Fruit fly (Drosophila melanogaster) whole organism, embryonic: ENCODE results near the gene Cnb.
A peak's percentile ranks its signal among the peaks of the same experiment; 100 is the strongest.

ENCODE experiments used
- Atf-2 ChIP-seq: fragments of 200-800 bp; sonication (Bioruptor generic); optimal IDR thresholded peaks from 2 replicates; lab custom pipeline; 2016; ENCODE audit warnings: missing biosample characterization, missing genetic modification characterization
- CG13296 ChIP-seq: fragments of 200-800 bp; sonication (Bioruptor generic); optimal IDR thresholded peaks from 3 replicates; lab custom pipeline; 2018; ENCODE audit warnings: missing biosample characterization, mild to moderate bottlenecking, missing genetic modification characterization
- CG14860 ChIP-seq: fragments of 200-800 bp; sonication (Bioruptor generic); IDR thresholded peaks from 3 replicates; pipeline ENCODE4 v1.3.6; 2022; ENCODE audit warnings: missing biosample characterization, missing genetic modification characterization; ENCODE audit not compliant: partially characterized antibody
- CG15514 ChIP-seq: fragments of 200-800 bp; sonication (Bioruptor generic); optimal IDR thresholded peaks from 3 replicates; lab custom pipeline; 2017; ENCODE audit warnings: missing biosample characterization, missing genetic modification characterization, mild to moderate bottlenecking, moderate library complexity, missing genetic modification reagents
- CG1602 ChIP-seq: fragments of 200-800 bp; sonication (Bioruptor generic); optimal IDR thresholded peaks from 3 replicates; lab custom pipeline; 2016; ENCODE audit warnings: missing biosample characterization, missing genetic modification characterization
- CG18599 ChIP-seq: fragments of 200-800 bp; sonication (Bioruptor generic); optimal IDR thresholded peaks from 3 replicates; lab custom pipeline; 2017; ENCODE audit warnings: missing biosample characterization, missing genetic modification characterization, mild to moderate bottlenecking, moderate library complexity, missing genetic modification reagents
- CG18764 ChIP-seq: fragments of 200-800 bp; sonication (Bioruptor generic); optimal IDR thresholded peaks from 3 replicates; lab custom pipeline; 2016; ENCODE audit warnings: missing biosample characterization, missing genetic modification characterization
- CG2199 ChIP-seq: fragments of 200-800 bp; sonication (Bioruptor generic); IDR thresholded peaks from 3 replicates; pipeline ENCODE4 v1.3.6; 2022; ENCODE audit warnings: missing biosample characterization, missing genetic modification characterization
- CG31365 ChIP-seq: fragments of 200-800 bp; sonication (Bioruptor generic); optimal IDR thresholded peaks from 2 replicates; lab custom pipeline; 2018; ENCODE audit warnings: missing biosample characterization, mild to moderate bottlenecking, missing genetic modification characterization
- CG34376 ChIP-seq: fragments of 200-800 bp; sonication (Bioruptor generic); optimal IDR thresholded peaks from 2 replicates; lab custom pipeline; 2018; ENCODE audit warnings: missing biosample characterization, mild to moderate bottlenecking, missing genetic modification characterization
- CG8281 ChIP-seq: fragments of 200-800 bp; sonication (Bioruptor generic); optimal IDR thresholded peaks from 2 replicates; lab custom pipeline; 2018; ENCODE audit warnings: missing biosample characterization, mild to moderate bottlenecking, missing genetic modification characterization, moderate library complexity
- CG8290 ChIP-seq, 3 experiments: fragments of 200-800 bp; sonication (Bioruptor generic); optimal IDR thresholded peaks; 2 replicates each; lab custom pipeline; 2016 to 2019; ENCODE audit warnings: missing biosample characterization in 3 of 3, missing genetic modification characterization in 3 of 3, mild to moderate bottlenecking in 2 of 3, moderate library complexity in 1 of 3
- Dll ChIP-seq: fragments of 200-800 bp; sonication (Bioruptor generic); IDR thresholded peaks from 4 replicates; pipeline ENCODE4 v1.3.6; 2022; ENCODE audit warnings: missing biosample characterization, missing genetic modification characterization; ENCODE audit not compliant: partially characterized antibody
- Ets65A ChIP-seq: fragments of 200-800 bp; sonication (Bioruptor generic); peaks from one replicate; lab custom pipeline; 2016; ENCODE audit warnings: missing biosample characterization, missing genetic modification characterization
- GATAe ChIP-seq: fragments of 200-800 bp; sonication (Bioruptor generic); conservative IDR thresholded peaks from 2 replicates; pipeline ENCODE4 v1.3.6; 2022; ENCODE audit warnings: missing biosample characterization, missing genetic modification characterization
- HHEX ChIP-seq: fragments of 200-800 bp; sonication (Bioruptor generic); optimal IDR thresholded peaks from 3 replicates; lab custom pipeline; 2017; ENCODE audit warnings: missing biosample characterization, mild to moderate bottlenecking, missing genetic modification characterization, missing genetic modification reagents
- HLH3B ChIP-seq: fragments of 200-800 bp; sonication (Bioruptor generic); IDR thresholded peaks from 2 replicates; pipeline ENCODE4 v1.3.6; 2022; ENCODE audit warnings: missing biosample characterization, missing genetic modification characterization
- HLH4C ChIP-seq: fragments of 200-800 bp; sonication (Bioruptor generic); IDR thresholded peaks from 3 replicates; pipeline ENCODE4 v1.3.6; 2022; ENCODE audit warnings: missing biosample characterization, missing genetic modification characterization; ENCODE audit not compliant: partially characterized antibody
- MBD-R2 ChIP-seq: fragments of 200-800 bp; sonication (Bioruptor generic); IDR thresholded peaks from 2 replicates; pipeline ENCODE4 v1.3.6; 2022; ENCODE audit warnings: missing biosample characterization, missing genetic modification characterization
- Med ChIP-seq: fragments of 200-800 bp; sonication (Bioruptor generic); peaks from one replicate; lab custom pipeline; 2016; ENCODE audit warnings: missing biosample characterization, missing genetic modification characterization, mild to moderate bottlenecking, inconsistent platforms, moderate library complexity
- Meics ChIP-seq: fragments of 200-800 bp; sonication (Bioruptor generic); optimal IDR thresholded peaks from 2 replicates; lab custom pipeline; 2017; ENCODE audit warnings: missing biosample characterization, mild to moderate bottlenecking, missing genetic modification characterization
- Nf-YA ChIP-seq: fragments of 200-800 bp; sonication (Bioruptor generic); IDR thresholded peaks from 2 replicates; pipeline ENCODE4 v1.3.6; 2022; ENCODE audit warnings: missing biosample characterization, missing genetic modification characterization
- Pdp1 ChIP-seq, 2 experiments: fragments of 200-800 bp; sonication (Bioruptor generic); optimal IDR thresholded peaks; 3 replicates each; lab custom pipeline; 2016; ENCODE audit warnings: missing biosample characterization in 2 of 2, missing genetic modification characterization in 2 of 2, mild to moderate bottlenecking in 1 of 2, moderate library complexity in 1 of 2
- Sry-β ChIP-seq: fragments of 200-800 bp; sonication (Bioruptor generic); optimal IDR thresholded peaks from 2 replicates; lab custom pipeline; 2018; ENCODE audit warnings: missing biosample characterization, mild to moderate bottlenecking, missing genetic modification characterization, moderate library complexity
- Tbp ChIP-seq: fragments of >200 bp; optimal IDR thresholded peaks from 2 replicates; lab custom pipeline; 2018; ENCODE audit warnings: missing biosample characterization, missing genetic modification characterization
- bab2 ChIP-seq: fragments of 200-800 bp; sonication (Bioruptor generic); optimal IDR thresholded peaks from 2 replicates; lab custom pipeline; 2016; ENCODE audit warnings: missing biosample characterization, missing genetic modification characterization
- emc ChIP-seq: fragments of 200-800 bp; sonication (Bioruptor generic); optimal IDR thresholded peaks from 2 replicates; lab custom pipeline; 2016; ENCODE audit warnings: missing biosample characterization, missing genetic modification characterization
- ewg ChIP-seq: fragments of 200-800 bp; sonication (Bioruptor generic); optimal IDR thresholded peaks from 3 replicates; lab custom pipeline; 2017; ENCODE audit warnings: mild to moderate bottlenecking, missing biosample characterization, missing genetic modification reagents, missing genetic modification characterization
- exex ChIP-seq: fragments of 200-800 bp; sonication (Bioruptor generic); optimal IDR thresholded peaks from 4 replicates; lab custom pipeline; 2018; ENCODE audit warnings: missing biosample characterization, mild to moderate bottlenecking, missing genetic modification characterization, moderate library complexity
- hb ChIP-seq: fragments of 200-800 bp; sonication (Bioruptor generic); IDR thresholded peaks from 3 replicates; pipeline ENCODE4 v1.3.6; 2022; ENCODE audit warnings: missing biosample characterization, missing genetic modification characterization; ENCODE audit not compliant: partially characterized antibody
- hth ChIP-seq: fragments of >200 bp; optimal IDR thresholded peaks from 2 replicates; lab custom pipeline; 2017; ENCODE audit warnings: inconsistent platforms
- lab ChIP-seq: fragments of 200-800 bp; sonication (Bioruptor generic); optimal IDR thresholded peaks from 3 replicates; lab custom pipeline; 2017; ENCODE audit warnings: missing biosample characterization, missing genetic modification characterization, mild to moderate bottlenecking, moderate library complexity, missing genetic modification reagents
- lmd ChIP-seq: fragments of 200-800 bp; sonication (Bioruptor generic); IDR thresholded peaks from 2 replicates; pipeline ENCODE4 v1.3.6; 2022; ENCODE audit warnings: missing biosample characterization, missing genetic modification characterization
- mirr ChIP-seq: fragments of 200-800 bp; sonication (Bioruptor generic); optimal IDR thresholded peaks from 3 replicates; lab custom pipeline; 2018; ENCODE audit warnings: missing biosample characterization, mild to moderate bottlenecking, missing genetic modification characterization
- p53 ChIP-seq: fragments of 200-800 bp; sonication (Bioruptor generic); optimal IDR thresholded peaks from 2 replicates; lab custom pipeline; 2016; ENCODE audit warnings: missing biosample characterization, missing genetic modification characterization
- sd ChIP-seq: fragments of 200-800 bp; sonication (Bioruptor generic); optimal IDR thresholded peaks from 3 replicates; lab custom pipeline; 2018; ENCODE audit warnings: missing biosample characterization, mild to moderate bottlenecking, missing genetic modification characterization, moderate library complexity
- sens ChIP-seq: fragments of 200-800 bp; sonication (Bioruptor generic); peaks from one replicate; lab custom pipeline; 2016; ENCODE audit warnings: missing biosample characterization, missing genetic modification characterization
- sens-2 ChIP-seq: fragments of 200-800 bp; sonication (Bioruptor generic); IDR thresholded peaks from 2 replicates; pipeline ENCODE4 v1.3.6; 2022; ENCODE audit warnings: missing biosample characterization, missing genetic modification characterization
- stc ChIP-seq: fragments of 200-800 bp; sonication (Bioruptor generic); IDR thresholded peaks from 2 replicates; pipeline ENCODE4 v1.3.6; 2022; ENCODE audit warnings: missing biosample characterization, missing genetic modification characterization
- sug ChIP-seq: fragments of 200-800 bp; optimal IDR thresholded peaks from 2 replicates; lab custom pipeline; 2019; ENCODE audit warnings: missing biosample characterization, mild to moderate bottlenecking, missing genetic modification characterization, moderate library complexity
- trem ChIP-seq: fragments of 200-800 bp; optimal IDR thresholded peaks from 3 replicates; lab custom pipeline; 2019; ENCODE audit warnings: missing biosample characterization, mild to moderate bottlenecking, missing genetic modification characterization, moderate library complexity
- ttk ChIP-seq: fragments of 200-800 bp; sonication (Bioruptor generic); IDR thresholded peaks from 2 replicates; pipeline ENCODE4 v2.1.2; 2022; ENCODE audit warnings: missing biosample characterization, missing genetic modification characterization
- vvl ChIP-seq: fragments of 200-800 bp; sonication (Bioruptor generic); IDR thresholded peaks from 2 replicates; pipeline ENCODE4 v1.3.6; 2022; ENCODE audit warnings: missing biosample characterization, missing genetic modification characterization

The Cnb gene

DNA sequence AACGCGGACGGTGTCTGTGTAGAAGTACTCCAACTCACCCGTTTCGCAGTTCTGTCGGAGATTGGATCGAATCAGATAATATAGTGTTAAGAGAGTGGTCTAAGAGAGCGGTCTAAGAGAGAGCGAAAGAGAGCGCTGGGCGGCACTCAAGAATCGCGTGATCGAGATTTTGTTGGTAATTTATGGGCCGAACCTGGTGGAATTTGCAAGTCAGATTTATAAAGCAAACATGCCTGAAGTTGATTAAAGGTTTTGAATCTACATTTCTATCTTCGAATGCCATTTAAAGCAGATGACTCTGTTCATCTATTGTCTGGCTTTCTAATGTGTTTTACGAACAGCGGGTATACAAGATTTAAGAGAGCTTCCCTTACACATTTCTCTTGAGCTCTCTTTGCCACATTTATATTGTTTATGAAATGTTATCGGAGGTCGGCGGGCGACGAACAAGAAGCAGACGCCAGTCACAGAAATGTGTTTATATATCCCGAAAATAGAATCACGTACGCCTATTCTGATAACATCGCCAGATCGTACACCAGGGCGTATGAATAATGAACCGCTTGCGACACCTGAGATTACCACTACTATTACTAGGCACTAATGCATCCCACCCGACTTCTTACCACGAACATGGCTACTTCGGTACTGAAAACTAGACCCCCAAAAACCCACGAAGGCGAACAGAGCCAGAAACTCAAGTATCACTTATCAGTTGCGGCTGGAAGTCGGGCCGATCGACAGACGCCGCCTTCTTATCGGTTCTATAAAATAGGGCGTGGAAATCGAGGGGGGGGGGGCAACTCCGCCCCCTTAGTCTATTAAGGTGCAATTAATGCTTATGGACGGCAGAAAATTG, 20.3 kb downstream of the Cnb start (continued):
- TF ChIP-seq bab2 (GFP tag; lab: Kevin White, UChicago) (no peak), lmd (GFP tag; lab: Robert Waterston, UW) (no peak), sens-2 (GFP tag; lab: Robert Waterston, UW) (peak; percentile 38; the same call in 1 of the 2 replicates), Sry-β (GFP tag; lab: Kevin White, UChicago) (no peak), hth (lab: Kevin White, UChicago) (no peak), CG8281 (tag; lab: Kevin White, UChicago) (no peak), CG2199 (GFP tag; lab: Robert Waterston, UW) (0 out of 3 replicates have a peak, but pooled peaks have one; percentile 63), Meics (GFP tag; lab: Kevin White, UChicago) (no peak), GATAe (GFP tag; lab: Robert Waterston, UW) (peak; percentile 38; the same call in 1 of the 2 replicates), ewg (no peak), trem (tag; lab: Kevin White, UChicago) (no peak), Dll (peak; percentile 60; the same call in 1 of the 4 replicates), p53 (GFP tag; lab: Kevin White, UChicago) (no peak), hb (GFP tag; lab: Robert Waterston, UW) (no peak), HLH3B (GFP tag; lab: Robert Waterston, UW) (no peak), CG31365 (tag; lab: Kevin White, UChicago) (no peak), CG8290 (GFP tag; optimal IDR thresholded peaks at IDR 0.05; lab: Kevin White, UChicago) (no peak), CG8290 (tag; optimal IDR thresholded peaks at IDR 0.05; lab: Kevin White, UChicago) (peak in 1 of 2 experiments; percentile 49), Atf-2 (GFP tag; lab: Kevin White, UChicago) (no peak), sd (peak; percentile 67), CG18599 (GFP tag; lab: Kevin White, UChicago) (no peak), CG1602 (GFP tag; lab: Kevin White, UChicago) (no peak), Tbp (GFP tag; lab: Kevin White, UChicago) (no peak), CG15514 (no peak), MBD-R2 (GFP tag; lab: Robert Waterston, UW) (no peak), HLH4C (GFP tag; lab: Robert Waterston, UW) (no peak)

DNA sequence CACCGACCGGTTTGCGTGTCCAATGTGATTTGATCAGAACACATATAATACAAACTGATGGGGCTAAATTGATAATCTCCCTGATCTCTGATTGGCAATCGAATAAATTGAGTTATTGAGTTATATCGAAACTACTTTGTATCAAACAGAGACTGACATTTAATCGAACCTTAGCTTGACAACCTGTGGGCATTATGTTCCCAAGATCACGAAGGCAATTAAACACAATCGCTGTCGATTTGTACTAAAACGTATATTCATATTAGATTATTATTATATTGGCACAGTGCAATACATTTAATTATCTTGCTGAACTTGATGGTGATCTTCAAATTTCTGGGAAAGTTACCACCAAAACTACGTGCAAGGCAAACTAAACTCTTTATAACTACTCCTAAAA, 21.0 kb downstream of the Cnb start:
- TF ChIP-seq sens (GFP tag; lab: Kevin White, UChicago) (peak; percentile 17), stc (GFP tag; lab: Robert Waterston, UW) (no peak), Nf-YA (GFP tag; lab: Robert Waterston, UW) (no peak), emc (GFP tag; lab: Kevin White, UChicago) (no peak)

dm6 chr3L:1968805-1969378, 21.5 kb downstream of the Cnb start:
- 0 out of 2 replicates have a peak, but pooled peaks have one; percentile 19 for TF ChIP-seq GATAe (GFP tag; lab: Robert Waterston, UW)
- TF ChIP-seq Med (GFP tag; lab: Kevin White, UChicago), result peak; percentile 4
- no peak for TF ChIP-seq vvl (GFP tag; lab: Robert Waterston, UW)
- peak; percentile 18 for TF ChIP-seq sd
- peak; percentile 16 for TF ChIP-seq CG13296 (GFP tag; lab: Kevin White, UChicago)
- TF ChIP-seq Ets65A (GFP tag; lab: Kevin White, UChicago), result peak; percentile 56
- TF ChIP-seq lab (GFP tag; lab: Kevin White, UChicago), result peak; percentile 8
- TF ChIP-seq ttk (GFP tag; lab: Robert Waterston, UW), result no peak
- TF ChIP-seq exex, result peak; percentile 35
- TF ChIP-seq mirr (GFP tag; lab: Kevin White, UChicago), result peak; percentile 79
- TF ChIP-seq CG14860 (GFP tag; lab: Robert Waterston, UW), result no peak
- TF ChIP-seq Pdp1 (GFP tag; optimal IDR thresholded peaks at IDR 0.05; lab: Kevin White, UChicago), result peak in 1 of 2 experiments; percentile 87
- TF ChIP-seq CG34376 (GFP tag; lab: Kevin White, UChicago), result peak; percentile 27
- TF ChIP-seq sug (tag; lab: Kevin White, UChicago), result peak; percentile 30
- TF ChIP-seq CG18764, result no peak
- peak; percentile 6 for TF ChIP-seq HHEX (GFP tag; lab: Kevin White, UChicago)
